Worm (Caenorhabditis elegans) whole organism, L3 larva: ENCODE measurements around the gene tag-343.

Experiments
- ama-1 ChIP-seq: fragments of 150-350 bp; optimal IDR thresholded peaks from 2 replicates; lab custom pipeline; 2018
- ceh-9 ChIP-seq: sonication (generic microtip); optimal IDR thresholded peaks from 2 replicates; lab custom pipeline; 2018; ENCODE audit warnings: missing biosample characterization, missing genetic modification characterization
- egl-27 ChIP-seq: sonication (generic microtip); optimal IDR thresholded peaks from 4 replicates; lab custom pipeline; 2017; ENCODE audit warnings: missing biosample characterization, missing genetic modification reagents, missing genetic modification characterization
- fos-1 ChIP-seq: fragments of 150-350 bp; optimal IDR thresholded peaks from 2 replicates; lab custom pipeline; 2014; ENCODE audit warnings: missing biosample characterization, missing genetic modification characterization
- nfya-1 ChIP-seq: sonication (generic microtip); optimal IDR thresholded peaks from 2 replicates; lab custom pipeline; 2017; ENCODE audit warnings: missing genetic modification characterization, mild to moderate bottlenecking, missing compliant biosample characterization, antibody characterized with exemption, moderate library complexity; ENCODE audit not compliant: insufficient read depth
- nhr-25 ChIP-seq: sonication (generic microtip); optimal IDR thresholded peaks from 2 replicates; lab custom pipeline; 2017; ENCODE audit warnings: missing biosample characterization, missing genetic modification characterization
- pha-4 ChIP-seq: fragments of 150-350 bp; optimal IDR thresholded peaks from 2 replicates; lab custom pipeline; 2014; ENCODE audit warnings: missing biosample characterization, missing genetic modification reagents, missing genetic modification characterization

ce11 chrX:16721930-16722329, 47.4 kb upstream of the tag-343 start:
- TF ChIP-seq nfya-1 (tag; lab: Kevin White, UChicago) (no peak), ceh-9 (tag; lab: Kevin White, UChicago) (no peak), fos-1 (tag; lab: Kevin White, UChicago) (no peak), pha-4 (tag; lab: Kevin White, UChicago) (no peak), egl-27 (no peak), nhr-25 (no peak), ama-1 (no peak)
